Fruit fly (Drosophila melanogaster): ENCODE data around the gene CG13926.

DNA sequence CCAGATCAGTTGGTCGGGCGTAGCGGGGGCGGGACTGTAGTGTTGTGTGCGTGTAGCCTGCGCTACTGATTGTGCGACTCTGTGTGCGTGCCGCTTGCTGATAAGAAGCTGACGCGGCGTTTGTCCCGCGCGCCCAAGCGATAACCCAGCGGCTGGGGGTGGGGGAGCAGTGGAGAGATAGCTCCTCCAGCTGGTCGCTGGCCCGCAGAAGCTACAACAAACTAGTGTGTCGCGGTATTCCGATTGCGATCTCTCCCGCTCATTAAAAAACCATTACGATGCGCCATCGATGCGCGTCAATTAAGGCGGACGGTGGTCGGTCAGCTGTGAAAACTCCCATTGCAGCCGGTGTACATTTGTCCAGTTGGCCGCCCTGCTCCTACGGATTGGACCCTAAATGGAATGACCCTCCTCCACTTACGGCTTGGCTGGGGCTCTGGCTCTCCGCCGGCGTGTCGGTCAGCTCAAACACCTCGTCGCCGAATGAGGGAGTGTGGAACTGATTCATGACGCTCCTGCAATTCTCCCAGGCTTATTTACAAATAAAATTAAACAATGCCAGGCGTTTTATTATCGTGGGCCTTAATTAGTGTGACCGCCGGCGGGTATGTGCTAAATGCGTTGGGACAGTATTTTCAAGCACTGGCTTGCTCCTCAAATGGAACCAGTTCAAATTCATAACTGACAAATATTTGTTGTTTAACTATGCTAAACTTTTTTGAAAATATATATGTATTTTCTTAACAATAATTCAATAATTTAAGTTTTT lies 15.7 kb downstream of the CG13926 start, which contains the start of gene CG12104:
- TF ChIP-seq CG8478 (optimal IDR thresholded peaks at IDR 0.05): no peak
- no peak for TF ChIP-seq CTCF (optimal IDR thresholded peaks at IDR 0.05)

Data from S2 (cell line).